Worm (Caenorhabditis elegans): ENCODE results near the gene klc-1.

klc-1 gene

DNA sequence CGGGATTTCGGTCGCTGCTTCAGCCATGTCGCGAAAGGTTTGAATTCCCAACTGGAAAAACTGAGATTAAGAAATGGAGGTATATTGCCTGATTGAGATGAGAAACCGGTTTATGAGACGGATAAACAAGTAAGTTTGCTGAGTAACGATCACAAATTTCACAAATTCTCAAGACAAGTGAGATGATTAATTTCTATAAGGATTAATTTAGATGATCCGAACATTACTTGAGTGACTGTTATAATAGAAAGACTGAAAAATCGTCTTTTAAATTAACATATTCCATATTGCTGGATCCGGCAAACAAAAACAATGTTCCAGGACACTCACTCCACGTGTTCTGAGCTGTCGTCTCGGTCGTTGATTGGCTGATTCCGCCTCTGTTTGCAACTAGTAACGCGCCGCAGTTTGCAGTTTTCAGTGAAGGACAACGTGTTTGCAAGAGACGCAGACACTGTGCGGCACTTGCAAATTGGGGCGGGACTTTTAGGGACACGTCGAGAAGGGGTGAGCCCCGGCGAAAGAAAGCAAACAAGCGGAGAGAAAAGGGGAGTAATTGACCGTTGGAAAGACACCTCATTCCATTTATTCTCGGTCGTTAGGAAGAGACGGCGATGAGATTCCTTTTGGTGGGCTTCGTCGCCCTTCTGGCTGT, 35.4 kb downstream of the klc-1 start, which contains the start of the genes imp-2 and enpl-1 (continued):
- peak; percentile 92 for TF ChIP-seq unc-55 (GFP tag; optimal IDR thresholded peaks at IDR 0.05)
- TF ChIP-seq lsy-2 (tag; optimal IDR thresholded peaks at IDR 0.05): peak; percentile 90 to 96
- no peak for TF ChIP-seq peb-1 (tag; optimal IDR thresholded peaks at IDR 0.05)
- TF ChIP-seq lin-13 (GFP tag; optimal IDR thresholded peaks at IDR 0.05): peak; percentile 88
- peak; percentile 74 for TF ChIP-seq sem-4 (tag; optimal IDR thresholded peaks at IDR 0.05)
- TF ChIP-seq Y55F3AM.14 (GFP tag; optimal IDR thresholded peaks at IDR 0.05): peak; percentile 34
- TF ChIP-seq nhr-21 (tag; optimal IDR thresholded peaks at IDR 0.05): peak; percentile 83
- TF ChIP-seq ceh-82 (tag; optimal IDR thresholded peaks at IDR 0.05): no peak
- peak; percentile 91 for TF ChIP-seq F13H6.1 (tag; optimal IDR thresholded peaks at IDR 0.05)
- peak; percentile 25 for TF ChIP-seq nhr-23 (tag; optimal IDR thresholded peaks at IDR 0.05)
- TF ChIP-seq dmd-4 (tag; optimal IDR thresholded peaks at IDR 0.05): no peak
- no peak for TF ChIP-seq ztf-11 (tag; optimal IDR thresholded peaks at IDR 0.05)
- peak; percentile 70 to 97 for TF ChIP-seq mdl-1 (tag; optimal IDR thresholded peaks at IDR 0.05)
- TF ChIP-seq aly-2 (tag; optimal IDR thresholded peaks at IDR 0.05): no peak
- peak; percentile 82 for TF ChIP-seq egl-27 (tag; optimal IDR thresholded peaks at IDR 0.05)

DNA sequence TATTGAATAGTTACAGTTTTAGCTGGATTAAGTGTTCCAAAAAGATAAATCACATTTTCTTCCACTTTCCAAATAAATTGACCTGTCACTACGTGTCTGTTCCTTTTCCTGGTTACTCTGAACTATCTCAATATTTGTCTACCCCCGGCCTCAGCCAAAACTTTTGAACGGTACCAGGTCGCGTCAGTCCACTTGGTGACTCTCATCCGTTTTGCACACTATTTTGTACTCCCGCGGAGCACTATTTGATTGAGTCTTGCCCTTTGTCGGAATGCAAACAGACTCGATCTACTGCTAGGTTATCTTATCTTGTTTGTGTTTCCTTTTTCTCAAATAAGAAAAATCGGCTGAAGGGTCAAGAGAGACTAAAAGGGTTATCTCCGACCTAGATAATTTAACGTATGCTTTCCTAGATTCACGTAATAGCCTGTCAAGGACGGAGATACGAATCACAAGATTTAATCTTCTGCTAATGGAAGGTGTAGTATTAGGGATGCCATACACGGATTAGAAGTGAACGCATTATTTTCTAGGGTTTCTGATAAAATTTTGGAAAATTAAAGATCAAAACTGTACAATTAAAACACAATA, 36.5 kb downstream of the klc-1 start:
- TF ChIP-seq nhr-77 (tag; optimal IDR thresholded peaks at IDR 0.05) (no peak), elt-1 (tag; optimal IDR thresholded peaks at IDR 0.05) (peak; percentile 84), nhr-21 (tag; optimal IDR thresholded peaks at IDR 0.05) (peak; percentile 20), ceh-16 (tag; optimal IDR thresholded peaks at IDR 0.05) (peak; percentile 41), F13H6.1 (tag; optimal IDR thresholded peaks at IDR 0.05) (peak; percentile 47)

DNA sequence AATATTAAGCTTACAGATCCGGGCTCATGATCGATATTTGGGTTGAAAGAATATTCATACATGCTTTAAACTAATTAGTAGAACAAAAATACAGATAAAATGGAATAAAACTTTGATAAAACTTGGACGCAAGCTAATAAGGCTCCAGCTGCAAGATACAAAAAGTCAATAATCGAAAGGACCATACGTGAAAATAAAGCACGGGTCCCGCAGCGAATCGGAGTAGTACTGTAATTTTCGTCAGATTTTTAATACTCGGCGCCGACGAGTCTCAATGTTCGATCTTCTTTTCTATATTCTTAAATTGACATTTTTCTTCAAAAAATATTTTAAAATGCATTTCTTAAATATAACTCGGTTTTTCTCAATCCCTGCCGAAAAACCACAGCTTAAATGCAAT, 41.1 kb downstream of the klc-1 start, which contains the start of gene spo-11:
Gene spo-11, minus strand, starts transcription at position 189 of the 400 bp plus-strand sequence.
- no peak for TF ChIP-seq nhr-21 (tag; optimal IDR thresholded peaks at IDR 0.05)
- TF ChIP-seq ztf-1 (GFP tag; conservative IDR thresholded peaks at IDR 0.05): no peak
- TF ChIP-seq nhr-77 (tag; optimal IDR thresholded peaks at IDR 0.05): no peak
- no peak for TF ChIP-seq mbf-1 (tag; optimal IDR thresholded peaks at IDR 0.05)
- TF ChIP-seq lin-39 (tag; optimal IDR thresholded peaks at IDR 0.05): no peak
- TF ChIP-seq nhr-237 (tag; optimal IDR thresholded peaks at IDR 0.05): no peak
- no peak for TF ChIP-seq nhr-6 (tag; optimal IDR thresholded peaks at IDR 0.05)
- no peak for TF ChIP-seq F13H6.1 (tag; optimal IDR thresholded peaks at IDR 0.05)
- TF ChIP-seq elt-1 (tag; optimal IDR thresholded peaks at IDR 0.05): no peak
- no peak for TF ChIP-seq unc-39 (tag; optimal IDR thresholded peaks at IDR 0.05)

DNA sequence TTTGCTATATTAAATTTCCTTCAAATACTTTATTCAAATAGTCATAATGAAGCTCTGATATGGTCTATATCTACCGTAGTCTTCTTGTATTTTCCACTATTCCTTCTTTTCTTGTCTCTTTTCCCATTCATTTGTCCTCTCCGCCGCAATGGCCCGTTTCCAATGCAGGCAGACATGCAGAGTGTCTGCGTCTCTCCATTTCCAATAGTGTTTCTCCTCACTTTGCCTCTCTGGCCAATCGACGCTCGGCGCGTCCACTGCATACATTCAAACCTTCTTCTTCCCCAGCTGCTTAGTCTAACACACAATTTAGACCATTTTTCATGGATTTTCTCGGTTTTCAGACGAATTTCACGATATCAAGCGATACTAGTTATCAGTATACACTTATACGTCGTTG, 41.7 kb downstream of the klc-1 start:
- TF ChIP-seq nhr-129 (tag; optimal IDR thresholded peaks at IDR 0.05) (peak; percentile 50), unc-55 (GFP tag; optimal IDR thresholded peaks at IDR 0.05) (peak; percentile 31), zag-1 (tag; optimal IDR thresholded peaks at IDR 0.05) (peak; percentile 38), sem-4 (tag; optimal IDR thresholded peaks at IDR 0.05) (peak; percentile 44), sma-9 (GFP tag; optimal IDR thresholded peaks at IDR 0.05) (peak; percentile 1), sma-9 (tag; optimal IDR thresholded peaks at IDR 0.05) (no peak), mdl-1 (tag; optimal IDR thresholded peaks at IDR 0.05) (no peak), lsy-2 (tag; optimal IDR thresholded peaks at IDR 0.05) (peak in 1 of 2 experiments; percentile 70), egl-27 (tag; optimal IDR thresholded peaks at IDR 0.05) (no peak), lin-11 (tag; optimal IDR thresholded peaks at IDR 0.05) (peak; percentile 16), nhr-23 (tag; optimal IDR thresholded peaks at IDR 0.05) (no peak)

DNA sequence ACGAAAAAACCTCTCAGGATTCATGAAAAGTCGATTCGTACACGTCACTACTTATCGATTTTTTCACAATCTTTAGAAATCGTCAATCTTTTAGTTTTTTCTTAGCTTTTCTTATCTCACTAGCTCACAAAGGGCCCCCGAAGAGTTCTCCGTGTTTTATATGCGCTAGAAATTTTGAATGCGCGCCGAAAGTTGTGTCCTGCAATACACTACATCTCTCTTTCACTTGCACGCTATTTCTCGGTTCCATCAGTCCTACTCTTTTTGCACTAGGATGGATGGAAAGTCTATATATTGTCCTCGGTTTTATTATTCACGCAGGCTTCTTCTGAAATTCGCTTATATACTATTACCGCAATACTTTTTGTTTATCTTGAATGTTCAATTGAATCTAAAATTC, 42.1 kb downstream of the klc-1 start:
- TF ChIP-seq gmeb-1 (tag; optimal IDR thresholded peaks at IDR 0.05) (peak; percentile 64), nhr-11 (tag; optimal IDR thresholded peaks at IDR 0.05) (no peak), ztf-1 (GFP tag; conservative IDR thresholded peaks at IDR 0.05) (no peak), mdl-1 (tag; optimal IDR thresholded peaks at IDR 0.05) (no peak), elt-3 (tag; optimal IDR thresholded peaks at IDR 0.05) (no peak), ceh-82 (tag; optimal IDR thresholded peaks at IDR 0.05) (no peak), F13H6.1 (tag; optimal IDR thresholded peaks at IDR 0.05) (no peak), unc-55 (GFP tag; optimal IDR thresholded peaks at IDR 0.05) (peak; percentile 27), nhr-12 (tag; optimal IDR thresholded peaks at IDR 0.05) (no peak), nhr-129 (tag; optimal IDR thresholded peaks at IDR 0.05) (peak; percentile 24), sma-9 (GFP tag; optimal IDR thresholded peaks at IDR 0.05) (no peak), sma-9 (tag; optimal IDR thresholded peaks at IDR 0.05) (no peak), sma-3 (GFP tag; optimal IDR thresholded peaks at IDR 0.05) (no peak), C34F6.9 (tag; optimal IDR thresholded peaks at IDR 0.05) (no peak), nhr-237 (tag; optimal IDR thresholded peaks at IDR 0.05) (no peak)

Measured in whole organism, L2 larva.